Fruit fly (Drosophila melanogaster) whole organism, prepupa: ENCODE results near the gene sba.

Experiments
- Blimp-1 ChIP-seq: fragments of 200-800 bp; sonication (Bioruptor generic); optimal IDR thresholded peaks from 3 replicates; lab custom pipeline; 2017; ENCODE audit warnings: missing biosample characterization, missing genetic modification characterization, mild to moderate bottlenecking, moderate library complexity, missing genetic modification reagents
- CG10669 ChIP-seq: fragments of 200-800 bp; sonication (Bioruptor generic); optimal IDR thresholded peaks from 3 replicates; lab custom pipeline; 2018; ENCODE audit warnings: missing biosample characterization, mild to moderate bottlenecking, missing genetic modification characterization, moderate library complexity
- CG11294 ChIP-seq: fragments of 200-800 bp; sonication (Bioruptor generic); IDR thresholded peaks from 2 replicates; pipeline ENCODE4 v1.3.6; 2022; ENCODE audit warnings: missing biosample characterization, missing genetic modification characterization
- CG15336 ChIP-seq: fragments of 200-800 bp; sonication (Bioruptor generic); IDR thresholded peaks from 2 replicates; pipeline ENCODE4 v1.3.6; 2022; ENCODE audit warnings: missing biosample characterization, missing genetic modification characterization
- CG1621 ChIP-seq: fragments of 200-800 bp; sonication (Bioruptor generic); optimal IDR thresholded peaks from 3 replicates; lab custom pipeline; 2018; ENCODE audit warnings: missing biosample characterization, mild to moderate bottlenecking, missing genetic modification characterization
- CG32006 ChIP-seq: fragments of 200-800 bp; sonication (Bioruptor generic); optimal IDR thresholded peaks from 3 replicates; lab custom pipeline; 2017; ENCODE audit warnings: missing biosample characterization, mild to moderate bottlenecking, missing genetic modification characterization
- CG3919 ChIP-seq: fragments of 200-800 bp; sonication (Bioruptor generic); optimal IDR thresholded peaks from 3 replicates; lab custom pipeline; 2016; ENCODE audit warnings: missing biosample characterization, missing genetic modification characterization
- CG6163 ChIP-seq: fragments of 200-800 bp; sonication (Bioruptor generic); IDR thresholded peaks from 3 replicates; pipeline ENCODE4 v1.3.6; 2022; ENCODE audit warnings: missing biosample characterization, missing genetic modification characterization
- CG6276 ChIP-seq: fragments of 200-800 bp; sonication (Bioruptor generic); optimal IDR thresholded peaks from 2 replicates; lab custom pipeline; 2017; ENCODE audit warnings: missing biosample characterization, mild to moderate bottlenecking, missing genetic modification characterization
- CG6808 ChIP-seq: fragments of 200-800 bp; sonication (Bioruptor generic); optimal IDR thresholded peaks from 3 replicates; lab custom pipeline; 2017; ENCODE audit warnings: missing biosample characterization, missing genetic modification characterization, mild to moderate bottlenecking, moderate library complexity, missing genetic modification reagents
- CG6854 ChIP-seq: fragments of 200-800 bp; sonication (Bioruptor generic); optimal IDR thresholded peaks from 2 replicates; lab custom pipeline; 2017; ENCODE audit warnings: missing biosample characterization, mild to moderate bottlenecking, missing genetic modification characterization
- CG7368 ChIP-seq: fragments of 200-800 bp; sonication (Bioruptor generic); optimal IDR thresholded peaks from 3 replicates; lab custom pipeline; 2016; ENCODE audit warnings: missing biosample characterization, missing genetic modification characterization
- CG8119 ChIP-seq: fragments of 200-800 bp; sonication (Bioruptor generic); IDR thresholded peaks from 3 replicates; pipeline ENCODE4 v1.3.6; 2022; ENCODE audit warnings: missing biosample characterization, missing genetic modification characterization
- CG8319 ChIP-seq: fragments of 200-800 bp; sonication (Bioruptor generic); optimal IDR thresholded peaks from 3 replicates; lab custom pipeline; 2016; ENCODE audit warnings: missing biosample characterization, missing genetic modification characterization
- CG8632 ChIP-seq: fragments of 200-800 bp; sonication (Bioruptor generic); optimal IDR thresholded peaks from 3 replicates; lab custom pipeline; 2016; ENCODE audit warnings: missing biosample characterization, missing genetic modification characterization
- Eip75B ChIP-seq: fragments of 200-800 bp; sonication (Bioruptor generic); optimal IDR thresholded peaks from 3 replicates; lab custom pipeline; 2016; ENCODE audit warnings: missing biosample characterization, missing genetic modification characterization
- Eip78C ChIP-seq: fragments of 200-800 bp; sonication (Bioruptor generic); peaks from one replicate; lab custom pipeline; 2016; ENCODE audit warnings: missing biosample characterization, missing genetic modification characterization
- Ets21C ChIP-seq: fragments of 200-800 bp; sonication (Bioruptor generic); optimal IDR thresholded peaks from 3 replicates; lab custom pipeline; 2016; ENCODE audit warnings: missing biosample characterization, missing genetic modification characterization
- Ets96B ChIP-seq: fragments of 200-800 bp; optimal IDR thresholded peaks from 2 replicates; lab custom pipeline; 2019; ENCODE audit warnings: missing biosample characterization, mild to moderate bottlenecking, missing genetic modification characterization, moderate library complexity
- Lpt ChIP-seq: fragments of 200-800 bp; sonication (Bioruptor generic); optimal IDR thresholded peaks from 3 replicates; lab custom pipeline; 2016; ENCODE audit warnings: missing biosample characterization, missing genetic modification characterization
- Met ChIP-seq: fragments of 200-800 bp; sonication (Bioruptor generic); optimal IDR thresholded peaks from 3 replicates; lab custom pipeline; 2016; ENCODE audit warnings: missing biosample characterization, missing genetic modification characterization
- Sox15 ChIP-seq: fragments of 200-800 bp; sonication (Bioruptor generic); optimal IDR thresholded peaks from 3 replicates; lab custom pipeline; 2016; ENCODE audit warnings: missing biosample characterization, missing genetic modification characterization
- acj6 ChIP-seq: fragments of 200-800 bp; sonication (Bioruptor generic); optimal IDR thresholded peaks from 3 replicates; lab custom pipeline; 2016; ENCODE audit warnings: missing biosample characterization, missing genetic modification characterization
- cyc ChIP-seq: fragments of 200-800 bp; sonication (Bioruptor generic); optimal IDR thresholded peaks from 3 replicates; lab custom pipeline; 2016; ENCODE audit warnings: missing biosample characterization, missing genetic modification characterization
- dac ChIP-seq: fragments of 200-800 bp; sonication (Bioruptor generic); optimal IDR thresholded peaks from 2 replicates; lab custom pipeline; 2017; ENCODE audit warnings: missing biosample characterization, mild to moderate bottlenecking, missing genetic modification characterization
- eg ChIP-seq: fragments of 200-800 bp; sonication (Bioruptor generic); IDR thresholded peaks from 3 replicates; pipeline ENCODE4 v1.3.6; 2022; ENCODE audit warnings: missing biosample characterization, missing genetic modification characterization
- esn ChIP-seq: fragments of 200-800 bp; sonication (Bioruptor generic); optimal IDR thresholded peaks from 2 replicates; lab custom pipeline; 2016; ENCODE audit warnings: missing biosample characterization, mild to moderate bottlenecking, missing genetic modification characterization, moderate library complexity
- fd85E ChIP-seq: fragments of 200-800 bp; sonication (Bioruptor generic); optimal IDR thresholded peaks from 3 replicates; lab custom pipeline; 2016; ENCODE audit warnings: missing biosample characterization, missing genetic modification characterization
- fkh ChIP-seq: fragments of 200-800 bp; sonication (Bioruptor generic); optimal IDR thresholded peaks from 3 replicates; lab custom pipeline; 2017; ENCODE audit warnings: missing biosample characterization, mild to moderate bottlenecking, missing genetic modification characterization, moderate library complexity
- lz ChIP-seq: fragments of 200-800 bp; sonication (Bioruptor generic); optimal IDR thresholded peaks from 3 replicates; lab custom pipeline; 2016; ENCODE audit warnings: missing biosample characterization, missing genetic modification characterization
- pdm3 ChIP-seq: fragments of 200-800 bp; sonication (Bioruptor generic); optimal IDR thresholded peaks from 3 replicates; lab custom pipeline; 2016; ENCODE audit warnings: missing biosample characterization, missing genetic modification characterization
- salr ChIP-seq, 2 experiments: fragments of 200-800 bp; sonication (Bioruptor generic); optimal IDR thresholded peaks; 3 replicates each; lab custom pipeline; 2016 to 2018; ENCODE audit warnings: missing biosample characterization in 2 of 2, missing genetic modification characterization in 2 of 2, mild to moderate bottlenecking in 1 of 2
- spab ChIP-seq: fragments of 200-800 bp; sonication (Bioruptor generic); optimal IDR thresholded peaks from 2 replicates; lab custom pipeline; 2017; ENCODE audit warnings: missing biosample characterization, mild to moderate bottlenecking, missing genetic modification characterization, missing genetic modification reagents
- svp ChIP-seq: fragments of 200-800 bp; sonication (Bioruptor generic); peaks from one replicate; lab custom pipeline; 2016; ENCODE audit warnings: missing biosample characterization, missing genetic modification characterization
- vri ChIP-seq: fragments of 200-800 bp; sonication (Bioruptor generic); optimal IDR thresholded peaks from 3 replicates; lab custom pipeline; 2016; ENCODE audit warnings: missing biosample characterization, mild to moderate bottlenecking, missing genetic modification characterization

sba gene

DNA sequence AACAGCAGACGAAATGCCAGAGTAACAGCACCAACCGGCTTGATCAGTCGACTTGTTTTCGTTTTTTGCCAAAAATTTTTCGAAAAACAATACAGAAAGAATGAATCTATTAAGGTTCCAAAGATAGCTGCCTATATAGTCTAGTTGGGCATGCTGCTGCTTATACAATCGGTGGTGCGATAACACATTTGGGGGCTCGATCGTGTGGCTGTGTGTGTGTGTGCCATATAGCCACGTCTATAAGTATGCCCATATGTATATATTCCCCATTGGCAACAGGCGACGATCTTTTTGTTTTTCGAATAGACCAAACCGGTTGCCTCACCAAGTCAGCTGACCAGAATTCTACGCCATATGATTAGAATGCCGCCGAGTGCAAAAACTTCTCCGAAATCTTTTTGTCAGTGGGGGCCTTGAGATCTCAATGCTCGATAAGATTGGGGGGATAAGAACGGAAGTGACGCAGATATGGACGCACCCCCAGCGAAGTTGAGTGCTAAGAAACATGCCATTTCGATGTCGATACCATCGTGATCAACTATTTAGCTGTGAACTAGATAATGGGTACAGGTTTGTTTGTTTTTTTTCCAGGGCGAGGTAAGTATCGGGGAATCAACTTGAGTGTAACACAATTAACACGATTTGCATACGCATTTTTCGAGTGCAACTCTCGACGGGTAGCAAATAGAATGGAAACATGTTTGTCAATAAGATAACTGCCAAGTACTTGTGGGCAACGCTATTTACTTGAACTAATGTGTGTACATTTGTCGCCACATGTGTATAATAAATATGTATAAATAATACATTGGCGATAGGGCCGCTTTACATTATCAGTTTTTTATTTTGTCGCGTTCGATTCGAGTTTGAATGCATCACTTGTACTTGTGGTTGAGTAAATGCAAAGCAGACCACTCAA lies 17.4 kb upstream of the sba start (continued):
- TF ChIP-seq Blimp-1 (no peak), dac (no peak), CG8632 (GFP tag; lab: Kevin White, UChicago) (no peak), Met (GFP tag; lab: Kevin White, UChicago) (no peak), CG7368 (GFP tag; lab: Kevin White, UChicago) (no peak), Lpt (no peak), CG11294 (GFP tag; lab: Robert Waterston, UW) (no peak), CG10669 (GFP tag; lab: Kevin White, UChicago) (peak; percentile 4), CG32006 (GFP tag; lab: Kevin White, UChicago) (peak; percentile 38), Sox15 (GFP tag; lab: Kevin White, UChicago) (no peak), lz (GFP tag; lab: Kevin White, UChicago) (no peak), fkh (peak; percentile 96), CG1621 (no peak), acj6 (GFP tag; lab: Kevin White, UChicago) (peak; percentile 6), Eip78C (GFP tag; lab: Kevin White, UChicago) (peak; percentile 61), esn (GFP tag; lab: Kevin White, UChicago) (no peak), fd85E (GFP tag; lab: Kevin White, UChicago) (no peak), eg (GFP tag; lab: Robert Waterston, UW) (peak; percentile 49; the same call in 2 of the 3 replicates), CG6808 (GFP tag; lab: Kevin White, UChicago) (no peak), cyc (GFP tag; lab: Kevin White, UChicago) (no peak), CG6276 (GFP tag; lab: Kevin White, UChicago) (peak; percentile 3), spab (GFP tag; lab: Kevin White, UChicago) (no peak), svp (GFP tag; lab: Kevin White, UChicago) (no peak), CG8319 (no peak), Ets21C (GFP tag; lab: Kevin White, UChicago) (no peak), salr (GFP tag; optimal IDR thresholded peaks at IDR 0.05; lab: Kevin White, UChicago) (no peak)
- TF ChIP-seq, all 60 proteins: peak for 14

DNA sequence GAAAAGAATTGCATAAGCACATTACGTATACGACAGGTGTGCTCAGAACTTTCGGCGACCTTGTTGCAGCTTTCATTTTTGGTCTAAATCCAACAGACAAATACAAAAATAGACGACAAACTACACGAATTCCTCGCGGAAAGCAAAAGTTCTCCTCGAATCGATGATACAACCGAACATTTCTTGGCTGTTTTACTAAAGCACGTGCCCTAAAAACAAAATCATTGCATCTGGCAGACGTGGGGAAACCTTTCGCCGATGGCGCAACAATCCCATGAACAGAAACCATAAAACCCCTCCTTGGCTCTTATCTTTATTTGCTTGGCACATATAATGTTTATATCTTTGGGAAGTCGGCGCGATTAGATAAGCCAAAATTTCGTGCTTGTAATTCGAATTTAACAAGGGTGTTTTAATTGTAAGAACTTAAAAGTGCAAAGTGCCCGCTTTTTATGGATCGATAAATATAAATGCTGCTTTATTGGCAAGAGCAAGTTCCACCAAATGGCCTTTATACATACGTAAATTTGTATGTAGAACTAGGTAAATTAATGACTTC lies 15.9 kb upstream of the sba start:
- TF ChIP-seq CG6163 (GFP tag; lab: Robert Waterston, UW) (no peak), Lpt (no peak), fkh (no peak), Eip78C (GFP tag; lab: Kevin White, UChicago) (peak; percentile 17), CG7368 (GFP tag; lab: Kevin White, UChicago) (no peak), acj6 (GFP tag; lab: Kevin White, UChicago) (no peak), CG10669 (GFP tag; lab: Kevin White, UChicago) (no peak), CG8119 (GFP tag; lab: Robert Waterston, UW) (no peak), pdm3 (GFP tag; lab: Kevin White, UChicago) (no peak), esn (GFP tag; lab: Kevin White, UChicago) (no peak), CG8632 (GFP tag; lab: Kevin White, UChicago) (no peak), svp (GFP tag; lab: Kevin White, UChicago) (no peak), vri (peak; percentile 84), CG6854 (GFP tag; lab: Kevin White, UChicago) (no peak), CG15336 (GFP tag; lab: Robert Waterston, UW) (0 out of 2 replicates have a peak, but pooled peaks have one; percentile 8), CG3919 (no peak), Ets96B (no peak), Eip75B (GFP tag; lab: Kevin White, UChicago) (no peak)
- TF ChIP-seq, all 60 proteins: peak for 3
